Worm (Caenorhabditis elegans): ENCODE results near the gene mob-1.
A peak's percentile ranks its signal among the peaks of the same experiment; 100 is the strongest.

The mob-1 gene

ce11 chrIV:11893336-11893735 is 33.0 kb downstream of the mob-1 start:
- no peak for TF ChIP-seq zip-2 (tag; optimal IDR thresholded peaks at IDR 0.05)

ce11 chrIV:11897710-11898109 is 37.4 kb downstream of the mob-1 start:
- TF ChIP-seq pha-4 (GFP tag; IDR thresholded peaks at IDR 0.05) (no peak), pha-4 (tag; optimal IDR thresholded peaks at IDR 0.05) (no peak), F10B5.3 (tag; optimal IDR thresholded peaks at IDR 0.05) (no peak), unc-62 (GFP tag; optimal IDR thresholded peaks at IDR 0.05 in 1 of 2) (peak in 1 of 2 experiments; percentile 85), unc-62 (tag; optimal IDR thresholded peaks at IDR 0.05) (no peak), hlh-30 (tag; optimal IDR thresholded peaks at IDR 0.05; ENCODE audit: insufficient read depth) (peak; percentile 85), aha-1 (tag) (peak; percentile 91), lsy-2 (tag; optimal IDR thresholded peaks at IDR 0.05) (peak in 1 of 2 experiments; percentile 67), duxl-1 (tag; optimal IDR thresholded peaks at IDR 0.05; ENCODE audit: poor library complexity) (no peak), zip-11 (GFP tag; IDR thresholded peaks at IDR 0.05) (no peak), ceh-82 (tag; optimal IDR thresholded peaks at IDR 0.05) (no peak), unc-130 (GFP tag; optimal IDR thresholded peaks at IDR 0.05) (no peak), lin-1 (GFP tag; IDR thresholded peaks at IDR 0.05) (no peak), nhr-48 (tag; optimal IDR thresholded peaks at IDR 0.05) (peak; percentile 70), nhr-11 (tag; optimal IDR thresholded peaks at IDR 0.05) (no peak), tag-97 (GFP tag; IDR thresholded peaks at IDR 0.05) (no peak), hif-1 (tag; optimal IDR thresholded peaks at IDR 0.05) (no peak), nhr-28 (tag; optimal IDR thresholded peaks at IDR 0.05) (peak; percentile 87), F44E2.7 (GFP tag; IDR thresholded peaks at IDR 0.05) (no peak), ceh-32 (tag; optimal IDR thresholded peaks at IDR 0.05; ENCODE audit: poor library complexity) (no peak), dpl-1 (GFP tag; optimal IDR thresholded peaks at IDR 0.05) (no peak), nhr-6 (tag; optimal IDR thresholded peaks at IDR 0.05) (no peak), cey-2 (tag; optimal IDR thresholded peaks at IDR 0.05; ENCODE audit: borderline replicate concordance, insufficient read depth) (peak; percentile 8), nhr-77 (tag; optimal IDR thresholded peaks at IDR 0.05) (no peak), spr-1 (tag; optimal IDR thresholded peaks at IDR 0.05) (no peak), nhr-41 (GFP tag; IDR thresholded peaks at IDR 0.05) (no peak), ces-1 (GFP tag; optimal IDR thresholded peaks at IDR 0.05) (no peak), Y75B8A.6 (GFP tag; IDR thresholded peaks at IDR 0.05) (no peak), dve-1 (tag; optimal IDR thresholded peaks at IDR 0.05; ENCODE audit: insufficient read depth) (no peak), dmd-6 (GFP tag; IDR thresholded peaks at IDR 0.05) (peak; percentile 71), mes-2 (tag; optimal IDR thresholded peaks at IDR 0.05; ENCODE audit: poor library complexity, severe bottlenecking) (no peak), pqm-1 (tag; optimal IDR thresholded peaks at IDR 0.05) (peak; percentile 24), ctbp-1 (GFP tag; IDR thresholded peaks at IDR 0.05) (no peak), R02D3.7 (tag; optimal IDR thresholded peaks at IDR 0.05) (no peak), mdl-1 (tag; optimal IDR thresholded peaks at IDR 0.05) (peak in 1 of 2 experiments; percentile 44), ZK546.5 (tag; optimal IDR thresholded peaks at IDR 0.05) (no peak), daf-8 (GFP tag; IDR thresholded peaks at IDR 0.05) (no peak), mep-1 (tag; optimal IDR thresholded peaks at IDR 0.05) (no peak), rbr-2 (tag; optimal IDR thresholded peaks at IDR 0.05) (no peak), snpc-1.2 (GFP tag; IDR thresholded peaks at IDR 0.05) (no peak), ceh-62 (tag; optimal IDR thresholded peaks at IDR 0.05) (no peak), madf-5 (GFP tag; IDR thresholded peaks at IDR 0.05) (no peak), nhr-42 (GFP tag; IDR thresholded peaks at IDR 0.05) (no peak), zag-1 (tag; optimal IDR thresholded peaks at IDR 0.05) (no peak), F37D6.2 (tag; optimal IDR thresholded peaks at IDR 0.05) (no peak), mxl-3 (GFP tag; optimal IDR thresholded peaks at IDR 0.05) (peak; percentile 41), mdt-29 (GFP tag; IDR thresholded peaks at IDR 0.05) (no peak), skn-1 (tag; optimal IDR thresholded peaks at IDR 0.05) (no peak), ama-1 (optimal IDR thresholded peaks at IDR 0.05) (no peak), arid-1 (GFP tag; conservative IDR thresholded peaks at IDR 0.05) (no peak)
